Worm (Caenorhabditis elegans): ENCODE results near the gene coq-2.

The coq-2 gene

DNA sequence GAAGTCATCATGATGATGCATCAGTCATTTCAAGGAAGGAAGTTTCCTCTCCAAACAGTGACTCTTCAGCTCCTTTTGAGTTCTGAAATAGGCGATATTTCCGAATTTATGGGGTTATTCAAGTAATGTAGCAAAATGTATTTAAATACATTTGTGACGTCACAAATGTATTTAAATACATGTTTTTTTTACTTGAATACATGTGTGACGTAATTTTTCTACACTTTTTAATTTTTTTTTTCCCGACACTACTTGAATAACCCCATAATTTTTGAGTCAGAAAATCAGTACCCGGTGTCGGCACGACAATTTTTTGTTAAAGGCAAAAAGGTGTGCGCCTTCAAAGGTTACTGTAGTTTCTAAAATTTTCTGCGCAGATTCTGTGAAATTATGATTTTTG, 39.2 kb downstream of the coq-2 start:
- TF ChIP-seq Y116A8C.19 (tag; optimal IDR thresholded peaks at IDR 0.05; ENCODE audit: borderline replicate concordance) = no peak
- TF ChIP-seq hlh-17 (GFP tag; optimal IDR thresholded peaks at IDR 0.05; ENCODE audit: borderline replicate concordance) = no peak
- TF ChIP-seq nhr-19 (GFP tag; conservative IDR thresholded peaks at IDR 0.05) = no peak
- no peak for TF ChIP-seq xbp-1 (tag; optimal IDR thresholded peaks at IDR 0.05)
- TF ChIP-seq pag-3 (tag; optimal IDR thresholded peaks at IDR 0.05; ENCODE audit: borderline replicate concordance, insufficient read depth) = no peak
- no peak for TF ChIP-seq nhr-237 (tag; optimal IDR thresholded peaks at IDR 0.05)

DNA sequence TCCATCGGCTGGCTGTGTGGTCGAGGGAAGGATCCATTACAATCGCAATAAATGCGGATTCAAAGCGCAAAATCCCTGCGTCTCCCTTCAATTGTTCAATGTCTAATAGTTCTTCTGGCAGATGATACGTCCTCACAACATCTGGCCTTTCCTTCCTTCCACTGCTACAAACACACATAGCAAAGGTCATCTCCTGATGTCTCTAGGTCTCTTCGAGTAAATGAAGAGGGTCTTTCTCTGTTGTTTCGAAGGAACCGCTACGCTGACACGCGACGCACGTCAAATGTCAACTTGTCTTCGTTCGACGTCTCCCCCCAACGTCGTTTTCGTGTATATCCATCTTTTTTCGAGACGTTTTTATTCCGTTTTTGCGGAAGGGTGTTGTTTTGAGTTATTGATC, 43.1 kb downstream of the coq-2 start:
- TF ChIP-seq ztf-4 (tag; optimal IDR thresholded peaks at IDR 0.05) (peak; percentile 47), ceh-90 (tag; optimal IDR thresholded peaks at IDR 0.05) (no peak), ceh-82 (tag; optimal IDR thresholded peaks at IDR 0.05) (peak in 1 of 3 experiments; percentile 32), snpc-4 (tag; optimal IDR thresholded peaks at IDR 0.05) (peak; percentile 31), nhr-28 (tag; optimal IDR thresholded peaks at IDR 0.05) (no peak), fkh-8 (tag; optimal IDR thresholded peaks at IDR 0.05) (no peak), zip-4 (GFP tag; optimal IDR thresholded peaks at IDR 0.05) (no peak), ceh-88 (GFP tag; IDR thresholded peaks at IDR 0.05) (no peak), elt-2 (tag; optimal IDR thresholded peaks at IDR 0.05) (no peak), unc-86 (tag; optimal IDR thresholded peaks at IDR 0.05) (peak; percentile 24), isw-1 (GFP tag; IDR thresholded peaks at IDR 0.05) (no peak), elt-3 (tag; optimal IDR thresholded peaks at IDR 0.05) (peak in 2 of 6 experiments; percentile 17 to 65), efl-1 (optimal IDR thresholded peaks at IDR 0.05) (peak; percentile 48 to 62), efl-1 (GFP tag; optimal IDR thresholded peaks at IDR 0.05 in 1 of 2) (peak; percentile 40 to 82), swsn-7 (tag; optimal IDR thresholded peaks at IDR 0.05) (peak; percentile 60), mef-2 (tag; optimal IDR thresholded peaks at IDR 0.05) (no peak), nhr-90 (tag; optimal IDR thresholded peaks at IDR 0.05; ENCODE audit: poor library complexity) (peak; percentile 43), nhr-84 (tag; optimal IDR thresholded peaks at IDR 0.05) (no peak), ceh-63 (GFP tag; optimal IDR thresholded peaks at IDR 0.05) (no peak), fos-1 (tag; optimal IDR thresholded peaks at IDR 0.05) (peak; percentile 34), unc-98 (GFP tag; IDR thresholded peaks at IDR 0.05) (no peak), alr-1 (tag; optimal IDR thresholded peaks at IDR 0.05; ENCODE audit: borderline replicate concordance) (no peak), lin-14 (GFP tag; optimal IDR thresholded peaks at IDR 0.05) (peak; percentile 91), unc-130 (tag; optimal IDR thresholded peaks at IDR 0.05) (peak; percentile 75), jun-1 (tag; optimal IDR thresholded peaks at IDR 0.05) (no peak), unc-30 (tag; optimal IDR thresholded peaks at IDR 0.05) (no peak), dsc-1 (tag; optimal IDR thresholded peaks at IDR 0.05) (peak; percentile 78), C34B4.2 (tag; optimal IDR thresholded peaks at IDR 0.05) (no peak), pag-3 (tag; optimal IDR thresholded peaks at IDR 0.05; ENCODE audit: borderline replicate concordance, insufficient read depth) (no peak), lin-39 (tag; optimal IDR thresholded peaks at IDR 0.05) (no peak), mab-9 (GFP tag; IDR thresholded peaks at IDR 0.05) (no peak), F16B12.6 (tag; optimal IDR thresholded peaks at IDR 0.05) (no peak), aly-2 (tag; optimal IDR thresholded peaks at IDR 0.05) (peak; percentile 11), blmp-1 (tag; optimal IDR thresholded peaks at IDR 0.05) (peak; percentile 92), tbx-2 (tag; optimal IDR thresholded peaks at IDR 0.05) (peak; percentile 79), efl-3 (GFP tag; optimal IDR thresholded peaks at IDR 0.05) (no peak), fkh-4 (tag; optimal IDR thresholded peaks at IDR 0.05; ENCODE audit: borderline replicate concordance) (no peak), nhr-237 (tag; optimal IDR thresholded peaks at IDR 0.05) (no peak), hpl-2 (GFP tag; optimal IDR thresholded peaks at IDR 0.05) (no peak), vab-15 (tag; optimal IDR thresholded peaks at IDR 0.05) (no peak), sox-4 (tag; optimal IDR thresholded peaks at IDR 0.05) (no peak), zag-1 (tag; optimal IDR thresholded peaks at IDR 0.05) (no peak), dpl-1 (GFP tag; optimal IDR thresholded peaks at IDR 0.05) (peak; percentile 55 to 58 (median 55)), lir-3 (tag; optimal IDR thresholded peaks at IDR 0.05; ENCODE audit: poor library complexity) (no peak), Y116A8C.19 (tag; optimal IDR thresholded peaks at IDR 0.05; ENCODE audit: borderline replicate concordance) (no peak), unc-62 (GFP tag; optimal IDR thresholded peaks at IDR 0.05) (peak; percentile 80), nhr-71 (tag; optimal IDR thresholded peaks at IDR 0.05) (peak; percentile 80), ces-1 (GFP tag; optimal IDR thresholded peaks at IDR 0.05) (no peak)

Measured in whole organism, L1 larva.